Worm (Caenorhabditis elegans): ENCODE data around the gene F14H3.5.

ce11 chrV:16029237-16029636 lies 27.6 kb downstream of the F14H3.5 start:
- TF ChIP-seq ceh-22 (tag; optimal IDR thresholded peaks at IDR 0.05) (no peak), pha-4 (tag; optimal IDR thresholded peaks at IDR 0.05) (no peak), hlh-8 (tag; optimal IDR thresholded peaks at IDR 0.05) (no peak), fkh-10 (GFP tag; optimal IDR thresholded peaks at IDR 0.05) (no peak), pros-1 (tag; optimal IDR thresholded peaks at IDR 0.05) (no peak), elt-2 (tag; optimal IDR thresholded peaks at IDR 0.05) (no peak)
